Worm (Caenorhabditis elegans) whole organism, L4 larva: Measurements from ENCODE around the gene srv-3.

Source experiments
- F44E2.7 ChIP-seq: fragments of 200-800 bp; sonication (Bioruptor generic); IDR thresholded peaks from 2 replicates; pipeline ENCODE4 v2.1.2; 2022; ENCODE audit warnings: missing genetic modification characterization, missing compliant biosample characterization
- F49E8.2 ChIP-seq: sonication (generic microtip); optimal IDR thresholded peaks from 2 replicates; lab custom pipeline; 2016; ENCODE audit warnings: missing compliant biosample characterization, mild to moderate bottlenecking, missing genetic modification characterization, borderline replicate concordance
- ZK546.5 ChIP-seq, 2 experiments: sonication (generic microtip); optimal IDR thresholded peaks; 2 replicates each; lab custom pipeline; 2017; ENCODE audit warnings: missing biosample characterization in 2 of 2, missing genetic modification characterization in 2 of 2
- aha-1 ChIP-seq: fragments of 150-350 bp; peaks from one replicate; lab custom pipeline; 2014; ENCODE audit warnings: missing biosample characterization, missing genetic modification characterization
- ceh-82 ChIP-seq: sonication (generic microtip); optimal IDR thresholded peaks from 2 replicates; lab custom pipeline; 2017; ENCODE audit warnings: missing biosample characterization, missing genetic modification characterization
- cey-2 ChIP-seq: sonication (generic microtip); optimal IDR thresholded peaks from 3 replicates; lab custom pipeline; 2017; ENCODE audit warnings: missing genetic modification characterization, mild to moderate bottlenecking, missing compliant biosample characterization, antibody characterized with exemption, borderline replicate concordance; ENCODE audit not compliant: insufficient read depth
- daf-16 ChIP-seq, 3 experiments: sonication (generic microtip); optimal IDR thresholded peaks; 2 replicates each; lab custom pipeline; 2016 to 2017; ENCODE audit warnings: missing genetic modification characterization in 3 of 3, missing genetic modification reagents in 3 of 3, mild to moderate bottlenecking in 2 of 3, missing compliant biosample characterization in 2 of 3, missing biosample characterization in 1 of 3, moderate library complexity in 1 of 3
- dmd-6 ChIP-seq: fragments of 200-800 bp; sonication (Bioruptor generic); IDR thresholded peaks from 2 replicates; pipeline ENCODE4 v1.3.6; 2022; ENCODE audit warnings: missing genetic modification reagents, missing genetic modification characterization, missing compliant biosample characterization
- dmd-8 ChIP-seq: fragments of 200-800 bp; sonication (Bioruptor generic); IDR thresholded peaks from 2 replicates; pipeline ENCODE4 v1.3.6; 2022; ENCODE audit warnings: missing genetic modification characterization, missing compliant biosample characterization
- egl-43 ChIP-seq: fragments of 200-800 bp; sonication (Bioruptor generic); IDR thresholded peaks from 2 replicates; pipeline ENCODE4 v1.3.6; 2022; ENCODE audit warnings: missing genetic modification reagents, missing genetic modification characterization, missing compliant biosample characterization
- gei-8 ChIP-seq: fragments of 200-800 bp; sonication (Bioruptor generic); optimal IDR thresholded peaks from 2 replicates; lab custom pipeline; 2018; ENCODE audit warnings: mild to moderate bottlenecking, missing genetic modification characterization, missing compliant biosample characterization
- hlh-11 ChIP-seq: fragments of 200-800 bp; sonication (Bioruptor generic); optimal IDR thresholded peaks from 2 replicates; lab custom pipeline; 2018; ENCODE audit warnings: mild to moderate bottlenecking, missing genetic modification characterization, missing compliant biosample characterization
- hlh-30 ChIP-seq: sonication (generic microtip); optimal IDR thresholded peaks from 2 replicates; lab custom pipeline; 2017; ENCODE audit warnings: antibody characterized with exemption, mild to moderate bottlenecking, missing genetic modification characterization, missing compliant biosample characterization; ENCODE audit not compliant: insufficient read depth
- jun-1 ChIP-seq: fragments of 150-350 bp; optimal IDR thresholded peaks from 2 replicates; lab custom pipeline; 2014; ENCODE audit warnings: missing biosample characterization, missing genetic modification reagents, missing genetic modification characterization
- lin-13 ChIP-seq: fragments of 150-350 bp; optimal IDR thresholded peaks from 2 replicates; lab custom pipeline; 2014; ENCODE audit warnings: missing biosample characterization, missing genetic modification reagents, missing genetic modification characterization
- lin-15B ChIP-seq: fragments of 150-350 bp; sonication (generic microtip); optimal IDR thresholded peaks from 3 replicates; lab custom pipeline; 2014; ENCODE audit warnings: missing biosample characterization, missing genetic modification characterization
- lin-29 ChIP-seq: fragments of 200-800 bp; sonication (Bioruptor generic); IDR thresholded peaks from 2 replicates; pipeline ENCODE4 v1.3.6; 2022; ENCODE audit warnings: missing genetic modification reagents, missing genetic modification characterization, missing compliant biosample characterization
- madf-5 ChIP-seq, 2 experiments: fragments of 200-800 bp; sonication (Bioruptor generic); IDR thresholded peaks; 2 replicates each; pipeline ENCODE4 v1.3.6; 2022; ENCODE audit warnings: missing compliant biosample characterization in 2 of 2, missing genetic modification characterization in 2 of 2
- mdl-1 ChIP-seq, 2 experiments: fragments of 150-350 bp in 1 of 2; sonication (generic microtip) in 1 of 2; optimal IDR thresholded peaks; 2 replicates each; lab custom pipeline; 2014 to 2017; ENCODE audit warnings: missing biosample characterization in 2 of 2, missing genetic modification characterization in 2 of 2
- mdt-29 ChIP-seq: fragments of 200-800 bp; sonication (Bioruptor generic); IDR thresholded peaks from 2 replicates; pipeline ENCODE4 v1.3.6; 2022; ENCODE audit warnings: missing genetic modification reagents, missing genetic modification characterization, missing compliant biosample characterization
- mep-1 ChIP-seq: fragments of 150-350 bp; sonication (generic microtip); optimal IDR thresholded peaks from 3 replicates; lab custom pipeline; 2014; ENCODE audit warnings: missing biosample characterization, missing genetic modification characterization
- mes-2 ChIP-seq: sonication (generic microtip); optimal IDR thresholded peaks from 2 replicates; lab custom pipeline; 2016; ENCODE audit warnings: missing genotype, mild to moderate bottlenecking, missing genetic modification characterization, missing compliant biosample characterization; ENCODE audit not compliant: poor library complexity, severe bottlenecking
- mxl-2 ChIP-seq: fragments of 200-800 bp; sonication (Bioruptor generic); conservative IDR thresholded peaks from 2 replicates; pipeline ENCODE4 v1.3.6; 2022; ENCODE audit warnings: missing genetic modification reagents, missing genetic modification characterization, missing compliant biosample characterization
- mxl-3 ChIP-seq: fragments of 200-800 bp; sonication (Bioruptor generic); optimal IDR thresholded peaks from 2 replicates; lab custom pipeline; 2018; ENCODE audit warnings: mild to moderate bottlenecking, missing genetic modification characterization, missing compliant biosample characterization
- nhr-25 ChIP-seq: sonication (generic microtip); optimal IDR thresholded peaks from 2 replicates; lab custom pipeline; 2017; ENCODE audit warnings: missing genetic modification characterization, mild to moderate bottlenecking, missing compliant biosample characterization, antibody characterized with exemption, moderate library complexity, borderline replicate concordance; ENCODE audit not compliant: insufficient read depth
- nhr-28 ChIP-seq: fragments of 150-350 bp; optimal IDR thresholded peaks from 2 replicates; lab custom pipeline; 2014; ENCODE audit warnings: missing biosample characterization, missing genetic modification characterization
- nhr-6 ChIP-seq: fragments of 150-350 bp; optimal IDR thresholded peaks from 2 replicates; lab custom pipeline; 2014; ENCODE audit warnings: missing biosample characterization, missing genetic modification characterization
- spr-3 ChIP-seq: fragments of 200-800 bp; sonication (Bioruptor generic); optimal IDR thresholded peaks from 2 replicates; lab custom pipeline; 2018; ENCODE audit warnings: mild to moderate bottlenecking, missing genetic modification characterization, missing compliant biosample characterization
- tra-1 ChIP-seq: fragments of 200-800 bp; sonication (Bioruptor generic); IDR thresholded peaks from 2 replicates; pipeline ENCODE4 v1.3.6; 2022; ENCODE audit warnings: missing genetic modification reagents, missing genetic modification characterization, missing compliant biosample characterization
- unc-130 ChIP-seq: sonication (generic microtip); optimal IDR thresholded peaks from 2 replicates; lab custom pipeline; 2016; ENCODE audit warnings: missing genetic modification reagents, missing genetic modification characterization, missing compliant biosample characterization
- unc-39 ChIP-seq: sonication (generic microtip); optimal IDR thresholded peaks from 2 replicates; lab custom pipeline; 2017; ENCODE audit warnings: missing biosample characterization, missing genetic modification characterization
- unc-62 ChIP-seq, 3 experiments: fragments of 150-350 bp in 1 of 3; sonication (generic microtip); optimal IDR thresholded peaks in 2 of 3; peaks in 1 of 3; 1 replicate in 1 of 3; 2 replicates in 2 of 3; lab custom pipeline; 2014 to 2017; ENCODE audit warnings: missing biosample characterization in 3 of 3, missing genetic modification characterization in 3 of 3, missing genetic modification reagents in 3 of 3, missing genotype in 1 of 3
- zfp-2 ChIP-seq: sonication (generic microtip); optimal IDR thresholded peaks from 2 replicates; lab custom pipeline; 2016; ENCODE audit warnings: mild to moderate bottlenecking, missing genetic modification characterization, missing compliant biosample characterization

srv-3 gene

DNA sequence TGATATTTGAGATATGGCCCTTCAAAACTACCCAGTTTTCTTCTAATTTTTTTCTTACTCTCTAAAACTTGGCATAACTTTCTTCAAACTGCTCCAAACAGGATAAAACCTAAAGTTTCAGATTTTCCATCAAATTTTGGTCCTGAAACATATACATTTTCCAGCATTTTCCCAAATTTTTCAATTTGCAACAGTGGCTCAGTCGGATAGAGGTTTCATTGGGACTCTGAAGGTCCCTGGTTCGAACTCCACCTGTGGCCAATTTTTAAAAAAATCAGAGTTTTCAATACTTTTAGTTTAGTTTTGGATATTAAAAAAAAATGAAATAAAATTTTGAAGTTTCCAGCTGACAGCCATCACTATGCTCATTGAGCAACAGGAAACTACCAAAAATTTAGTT, 41.0 kb downstream of the srv-3 start:
- TF ChIP-seq mdt-29 (GFP tag; lab: Robert Waterston, UW) (no peak), ZK546.5 (tag; optimal IDR thresholded peaks at IDR 0.05; lab: Kevin White, UChicago) (no peak), daf-16 (GFP tag; optimal IDR thresholded peaks at IDR 0.05; lab: Kevin White, UChicago) (no peak), daf-16 (tag; optimal IDR thresholded peaks at IDR 0.05; lab: Kevin White, UChicago) (no peak), F44E2.7 (GFP tag; lab: Robert Waterston, UW) (no peak), dmd-8 (GFP tag; lab: Robert Waterston, UW) (no peak), ceh-82 (tag; lab: Kevin White, UChicago) (no peak), egl-43 (GFP tag; lab: Robert Waterston, UW) (no peak), mxl-3 (GFP tag; lab: Kevin White, UChicago) (no peak), jun-1 (tag; lab: Kevin White, UChicago) (no peak), lin-13 (GFP tag; lab: Kevin White, UChicago) (no peak), spr-3 (no peak)

DNA sequence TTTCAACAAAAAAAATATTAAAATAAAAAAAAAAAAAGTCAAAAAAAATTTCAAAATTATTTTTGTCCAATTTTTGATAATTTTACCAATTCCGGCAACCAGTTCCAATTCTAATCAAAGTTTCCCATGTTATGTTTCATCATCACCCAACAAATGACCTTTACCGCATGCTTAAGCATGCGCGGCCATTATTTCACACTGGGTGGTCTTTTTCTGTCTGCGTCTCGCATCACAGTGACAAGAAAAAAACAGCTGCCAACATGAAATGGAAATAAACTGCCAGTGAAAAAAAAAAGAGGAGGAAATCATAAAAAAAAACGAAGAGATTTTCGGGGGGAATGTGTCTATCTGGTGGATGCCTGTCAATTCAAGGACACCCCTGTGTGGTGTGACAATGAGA, 42.4 kb downstream of the srv-3 start:
- TF ChIP-seq madf-5 (GFP tag; IDR thresholded peaks at IDR 0.05; lab: Robert Waterston, UW) (no peak), nhr-25 (tag; lab: Kevin White, UChicago) (peak; percentile 12), hlh-11 (peak; percentile 38), nhr-6 (tag; lab: Kevin White, UChicago) (peak; percentile 5), mdl-1 (tag; optimal IDR thresholded peaks at IDR 0.05; lab: Kevin White, UChicago) (peak in 1 of 2 experiments; percentile 60), hlh-30 (tag; lab: Kevin White, UChicago) (peak; percentile 80), lin-29 (GFP tag; lab: Robert Waterston, UW) (peak; percentile 62; the same call in 1 of the 2 replicates), nhr-28 (peak; percentile 49), mxl-2 (no peak), unc-62 (GFP tag; optimal IDR thresholded peaks at IDR 0.05 in 1 of 2; lab: Kevin White, UChicago) (peak in 1 of 2 experiments; percentile 77), unc-62 (tag; optimal IDR thresholded peaks at IDR 0.05; lab: Kevin White, UChicago) (no peak), jun-1 (tag; lab: Kevin White, UChicago) (no peak), tra-1 (GFP tag; lab: Robert Waterston, UW) (peak; percentile 63; the same call in 1 of the 2 replicates), aha-1 (tag; lab: Kevin White, UChicago) (peak; percentile 31)

- no peak for TF ChIP-seq mes-2 (tag; lab: Kevin White, UChicago)
- no peak for TF ChIP-seq unc-39 (tag; lab: Kevin White, UChicago)
- no peak for TF ChIP-seq jun-1 (tag; lab: Kevin White, UChicago)
- TF ChIP-seq zfp-2: no peak
- no peak for TF ChIP-seq cey-2 (tag; lab: Kevin White, UChicago)
- TF ChIP-seq aha-1 (tag; lab: Kevin White, UChicago): no peak
- TF ChIP-seq gei-8: no peak
- no peak for TF ChIP-seq unc-130 (GFP tag; lab: Kevin White, UChicago)
- no peak for TF ChIP-seq nhr-25 (tag; lab: Kevin White, UChicago)
- TF ChIP-seq dmd-6 (GFP tag; lab: Robert Waterston, UW): no peak
- no peak for TF ChIP-seq lin-15B
- TF ChIP-seq F49E8.2 (tag; lab: Kevin White, UChicago): no peak
- TF ChIP-seq nhr-28: no peak
- no peak for TF ChIP-seq mep-1 (tag; lab: Kevin White, UChicago)
- TF ChIP-seq, all 104 proteins: peak for 0
Measured at ce11 chrV:19664574-19664973, 44.2 kb downstream of the srv-3 start.
